Fruit fly (Drosophila melanogaster) whole organism, embryonic: ENCODE measurements around the gene His3.3A.
A peak's percentile ranks its signal among the peaks of the same experiment; 100 is the strongest.

Experiments used
- Atf6 ChIP-seq: fragments of 200-800 bp; sonication (Bioruptor generic); IDR thresholded peaks from 2 replicates; pipeline ENCODE4 v1.3.6; 2022; ENCODE audit warnings: missing biosample characterization, missing genetic modification characterization
- B-H2 ChIP-seq: fragments of 200-800 bp; sonication (Bioruptor generic); optimal IDR thresholded peaks from 2 replicates; lab custom pipeline; 2018; ENCODE audit warnings: missing biosample characterization, mild to moderate bottlenecking, missing genetic modification characterization
- CG10366 ChIP-seq: fragments of 200-800 bp; sonication (Bioruptor generic); IDR thresholded peaks from 2 replicates; pipeline ENCODE4 v1.3.6; 2022; ENCODE audit warnings: missing biosample characterization, missing genetic modification characterization
- CG10462 ChIP-seq: fragments of 200-800 bp; sonication (Bioruptor generic); optimal IDR thresholded peaks from 2 replicates; lab custom pipeline; 2016; ENCODE audit warnings: missing biosample characterization, missing genetic modification characterization
- CG10543 ChIP-seq: fragments of 200-800 bp; sonication (Bioruptor generic); optimal IDR thresholded peaks from 3 replicates; lab custom pipeline; 2017; ENCODE audit warnings: missing biosample characterization, mild to moderate bottlenecking, missing genetic modification characterization, moderate library complexity
- CG11695 ChIP-seq: fragments of 200-800 bp; sonication (Bioruptor generic); IDR thresholded peaks from 3 replicates; pipeline ENCODE4 v1.3.6; 2022; ENCODE audit warnings: missing biosample characterization, missing genetic modification characterization
- CG12155 ChIP-seq: fragments of 200-800 bp; sonication (Bioruptor generic); optimal IDR thresholded peaks from 3 replicates; lab custom pipeline; 2016; ENCODE audit warnings: missing biosample characterization, missing genetic modification characterization
- CG13296 ChIP-seq: fragments of 200-800 bp; sonication (Bioruptor generic); optimal IDR thresholded peaks from 3 replicates; lab custom pipeline; 2018; ENCODE audit warnings: missing biosample characterization, mild to moderate bottlenecking, missing genetic modification characterization
- CG13424 ChIP-seq: fragments of 200-800 bp; sonication (Bioruptor generic); optimal IDR thresholded peaks from 2 replicates; lab custom pipeline; 2019; ENCODE audit warnings: missing biosample characterization, mild to moderate bottlenecking, missing genetic modification characterization, moderate library complexity
- CG16815 ChIP-seq: fragments of 200-800 bp; sonication (Bioruptor generic); optimal IDR thresholded peaks from 3 replicates; lab custom pipeline; 2017; ENCODE audit warnings: missing biosample characterization, mild to moderate bottlenecking, missing genetic modification characterization
- CG17328 ChIP-seq: fragments of 200-800 bp; sonication (Bioruptor generic); IDR thresholded peaks from 2 replicates; pipeline ENCODE4 v1.3.6; 2022; ENCODE audit warnings: missing biosample characterization, missing genetic modification characterization
- CG18262 ChIP-seq: fragments of 200-800 bp; optimal IDR thresholded peaks from 3 replicates; lab custom pipeline; 2019; ENCODE audit warnings: missing biosample characterization, mild to moderate bottlenecking, missing genetic modification characterization, moderate library complexity
- CG2678 ChIP-seq: fragments of 200-800 bp; sonication (Bioruptor generic); optimal IDR thresholded peaks from 3 replicates; lab custom pipeline; 2019; ENCODE audit warnings: missing biosample characterization, mild to moderate bottlenecking, missing genetic modification characterization, moderate library complexity
- CG2712 ChIP-seq: fragments of 200-800 bp; optimal IDR thresholded peaks from 3 replicates; lab custom pipeline; 2019; ENCODE audit warnings: missing biosample characterization, mild to moderate bottlenecking, missing genetic modification characterization, moderate library complexity
- CG31365 ChIP-seq: fragments of 200-800 bp; sonication (Bioruptor generic); optimal IDR thresholded peaks from 2 replicates; lab custom pipeline; 2018; ENCODE audit warnings: missing biosample characterization, mild to moderate bottlenecking, missing genetic modification characterization
- CG32767 ChIP-seq: fragments of 200-800 bp; sonication (Bioruptor generic); IDR thresholded peaks from 2 replicates; pipeline ENCODE4 v1.3.6; 2022; ENCODE audit warnings: missing biosample characterization, missing genetic modification characterization
- CG4360 ChIP-seq: fragments of 200-800 bp; sonication (Bioruptor generic); IDR thresholded peaks from 2 replicates; pipeline ENCODE4 v1.3.6; 2022; ENCODE audit warnings: missing biosample characterization, missing genetic modification characterization
- CG5180 ChIP-seq: fragments of 200-800 bp; sonication (Bioruptor generic); optimal IDR thresholded peaks from 3 replicates; lab custom pipeline; 2017; ENCODE audit warnings: missing biosample characterization, missing genetic modification characterization, mild to moderate bottlenecking, moderate library complexity, missing genetic modification reagents
- CG7839 ChIP-seq: fragments of 200-800 bp; sonication (Bioruptor generic); optimal IDR thresholded peaks from 3 replicates; lab custom pipeline; 2018; ENCODE audit warnings: missing biosample characterization, mild to moderate bottlenecking, missing genetic modification characterization, moderate library complexity
- CG8388 ChIP-seq: fragments of 200-800 bp; sonication (Bioruptor generic); optimal IDR thresholded peaks from 2 replicates; lab custom pipeline; 2019; ENCODE audit warnings: missing biosample characterization, mild to moderate bottlenecking, missing genetic modification characterization, moderate library complexity
- CG8924 ChIP-seq: fragments of 200-800 bp; optimal IDR thresholded peaks from 3 replicates; lab custom pipeline; 2019; ENCODE audit warnings: missing biosample characterization, mild to moderate bottlenecking, missing genetic modification characterization, moderate library complexity
- CG9876 ChIP-seq: fragments of 200-800 bp; sonication (Bioruptor generic); optimal IDR thresholded peaks from 2 replicates; lab custom pipeline; 2016; ENCODE audit warnings: missing biosample characterization, missing genetic modification characterization
- CHES-1-like ChIP-seq: fragments of 200-800 bp; sonication (Bioruptor generic); optimal IDR thresholded peaks from 2 replicates; lab custom pipeline; 2016; ENCODE audit warnings: missing biosample characterization, missing genetic modification characterization
- D19A ChIP-seq: fragments of 200-800 bp; optimal IDR thresholded peaks from 3 replicates; lab custom pipeline; 2019; ENCODE audit warnings: missing biosample characterization, mild to moderate bottlenecking, missing genetic modification characterization, moderate library complexity
- Doc2 ChIP-seq: fragments of 200-800 bp; sonication (Bioruptor generic); IDR thresholded peaks from 2 replicates; pipeline ENCODE4 v1.3.6; 2022; ENCODE audit warnings: missing biosample characterization, missing genetic modification characterization
- Eip74EF ChIP-seq, 2 experiments: fragments of 200-800 bp in 1 of 2; fragments of >200 bp in 1 of 2; sonication (Bioruptor generic) in 1 of 2; optimal IDR thresholded peaks; 2 replicates each; lab custom pipeline; 2017 to 2019; ENCODE audit warnings: missing biosample characterization in 2 of 2, missing genetic modification characterization in 2 of 2, mild to moderate bottlenecking in 1 of 2, moderate library complexity in 1 of 2
- Kr ChIP-seq: fragments of 200-800 bp; sonication (Bioruptor generic); optimal IDR thresholded peaks from 2 replicates; lab custom pipeline; 2017; ENCODE audit warnings: missing biosample characterization, mild to moderate bottlenecking, missing genetic modification characterization
- Med ChIP-seq: fragments of 200-800 bp; sonication (Bioruptor generic); peaks from one replicate; lab custom pipeline; 2016; ENCODE audit warnings: missing biosample characterization, missing genetic modification characterization, mild to moderate bottlenecking, inconsistent platforms, moderate library complexity
- Xbp1 ChIP-seq: fragments of 200-800 bp; sonication (Bioruptor generic); optimal IDR thresholded peaks from 3 replicates; lab custom pipeline; 2016; ENCODE audit warnings: missing biosample characterization, mild to moderate bottlenecking, missing genetic modification characterization
- Xrp1 ChIP-seq: fragments of 200-800 bp; sonication (Bioruptor generic); IDR thresholded peaks from 2 replicates; pipeline ENCODE4 v1.3.6; 2022; ENCODE audit warnings: missing biosample characterization, missing genetic modification characterization
- dan ChIP-seq: fragments of 200-800 bp; sonication (Bioruptor generic); IDR thresholded peaks from 2 replicates; pipeline ENCODE4 v1.3.6; 2022; ENCODE audit warnings: missing biosample characterization, missing genetic modification characterization
- dimm ChIP-seq: fragments of 200-800 bp; sonication (Bioruptor generic); IDR thresholded peaks from 2 replicates; pipeline ENCODE4 v1.3.6; 2022; ENCODE audit warnings: missing biosample characterization, missing genetic modification characterization
- ewg ChIP-seq: fragments of 200-800 bp; sonication (Bioruptor generic); optimal IDR thresholded peaks from 3 replicates; lab custom pipeline; 2017; ENCODE audit warnings: mild to moderate bottlenecking, missing biosample characterization, missing genetic modification reagents, missing genetic modification characterization
- ftz-f1 ChIP-seq: fragments of 200-800 bp; sonication (Bioruptor generic); optimal IDR thresholded peaks from 2 replicates; lab custom pipeline; 2016; ENCODE audit warnings: missing biosample characterization, missing genetic modification characterization
- gem ChIP-seq: fragments of 200-800 bp; sonication (Bioruptor generic); optimal IDR thresholded peaks from 2 replicates; lab custom pipeline; 2019; ENCODE audit warnings: missing biosample characterization, mild to moderate bottlenecking, missing genetic modification characterization, moderate library complexity
- gsb ChIP-seq: fragments of 200-800 bp; sonication (Bioruptor generic); IDR thresholded peaks from 2 replicates; pipeline ENCODE4 v1.3.6; 2022; ENCODE audit warnings: missing biosample characterization, missing genetic modification characterization
- gsb-n ChIP-seq: fragments of 200-800 bp; sonication (Bioruptor generic); optimal IDR thresholded peaks from 3 replicates; lab custom pipeline; 2018; ENCODE audit warnings: missing biosample characterization, mild to moderate bottlenecking, missing genetic modification characterization
- hb ChIP-seq: fragments of 200-800 bp; sonication (Bioruptor generic); IDR thresholded peaks from 3 replicates; pipeline ENCODE4 v1.3.6; 2022; ENCODE audit warnings: missing biosample characterization, missing genetic modification characterization; ENCODE audit not compliant: partially characterized antibody
- hth ChIP-seq: fragments of >200 bp; optimal IDR thresholded peaks from 2 replicates; lab custom pipeline; 2017; ENCODE audit warnings: inconsistent platforms
- ind ChIP-seq: fragments of 200-800 bp; sonication (Bioruptor generic); optimal IDR thresholded peaks from 3 replicates; lab custom pipeline; 2016; ENCODE audit warnings: missing biosample characterization, missing genetic modification characterization
- lilli ChIP-seq: fragments of 200-800 bp; sonication (Bioruptor generic); optimal IDR thresholded peaks from 3 replicates; lab custom pipeline; 2016; ENCODE audit warnings: missing biosample characterization, missing genetic modification characterization
- mam ChIP-seq: fragments of 200-800 bp; sonication (Bioruptor generic); optimal IDR thresholded peaks from 3 replicates; lab custom pipeline; 2016; ENCODE audit warnings: missing biosample characterization, missing genetic modification characterization
- nerfin-2 ChIP-seq: fragments of 200-800 bp; sonication (Bioruptor generic); IDR thresholded peaks from 2 replicates; pipeline ENCODE4 v1.3.6; 2022; ENCODE audit warnings: missing biosample characterization, missing genetic modification characterization; ENCODE audit not compliant: partially characterized antibody
- p53 ChIP-seq: fragments of 200-800 bp; sonication (Bioruptor generic); optimal IDR thresholded peaks from 2 replicates; lab custom pipeline; 2016; ENCODE audit warnings: missing biosample characterization, missing genetic modification characterization
- sens-2 ChIP-seq: fragments of 200-800 bp; sonication (Bioruptor generic); IDR thresholded peaks from 2 replicates; pipeline ENCODE4 v1.3.6; 2022; ENCODE audit warnings: missing biosample characterization, missing genetic modification characterization
- sima ChIP-seq: fragments of 200-800 bp; sonication (Bioruptor generic); optimal IDR thresholded peaks from 2 replicates; lab custom pipeline; 2016; ENCODE audit warnings: missing biosample characterization, missing genetic modification characterization
- sna ChIP-seq: fragments of 200-800 bp; sonication (Bioruptor generic); IDR thresholded peaks from 2 replicates; pipeline ENCODE4 v1.3.6; 2022; ENCODE audit warnings: missing biosample characterization, missing genetic modification characterization; ENCODE audit not compliant: partially characterized antibody
- sug ChIP-seq: fragments of 200-800 bp; optimal IDR thresholded peaks from 2 replicates; lab custom pipeline; 2019; ENCODE audit warnings: missing biosample characterization, mild to moderate bottlenecking, missing genetic modification characterization, moderate library complexity
- tio ChIP-seq: fragments of 200-800 bp; sonication (Bioruptor generic); optimal IDR thresholded peaks from 2 replicates; lab custom pipeline; 2017; ENCODE audit warnings: missing biosample characterization, missing genetic modification characterization, inconsistent platforms
- tna ChIP-seq: fragments of 200-800 bp; sonication (Bioruptor generic); IDR thresholded peaks from 2 replicates; pipeline ENCODE4 v1.3.6; 2022; ENCODE audit warnings: missing biosample characterization, missing genetic modification characterization; ENCODE audit not compliant: partially characterized antibody
- trh ChIP-seq: fragments of 200-800 bp; sonication (Bioruptor generic); optimal IDR thresholded peaks from 2 replicates; lab custom pipeline; 2016; ENCODE audit warnings: missing biosample characterization, missing genetic modification characterization
- zen2 ChIP-seq: fragments of 200-800 bp; sonication (Bioruptor generic); IDR thresholded peaks from 3 replicates; pipeline ENCODE4 v1.3.6; 2022; ENCODE audit warnings: missing biosample characterization, missing genetic modification characterization; ENCODE audit not compliant: partially characterized antibody

Gene His3.3A

dm6 chr2L:5092145-5092544, 37.3 kb downstream of the His3.3A start (continued):
- no peak for TF ChIP-seq ewg (GFP tag; lab: Kevin White, UChicago)
- no peak for TF ChIP-seq CG17328 (GFP tag; lab: Robert Waterston, UW)
- no peak for TF ChIP-seq Atf6
- no peak for TF ChIP-seq CG4360 (GFP tag; lab: Robert Waterston, UW)
- no peak for TF ChIP-seq nerfin-2 (GFP tag; lab: Robert Waterston, UW)
- no peak for TF ChIP-seq CG9876
- TF ChIP-seq sens-2 (GFP tag; lab: Robert Waterston, UW): no peak
- TF ChIP-seq p53: no peak
- peak; percentile 31 for TF ChIP-seq mam (GFP tag; lab: Kevin White, UChicago)
- no peak for TF ChIP-seq sima (GFP tag; lab: Kevin White, UChicago)
- no peak for TF ChIP-seq CG2712 (tag; lab: Kevin White, UChicago)
- no peak for TF ChIP-seq CHES-1-like
- no peak for TF ChIP-seq B-H2
- TF ChIP-seq CG7839 (tag; lab: Kevin White, UChicago): no peak
- no peak for TF ChIP-seq tio (GFP tag; lab: Kevin White, UChicago)
- no peak for TF ChIP-seq CG10543 (GFP tag; lab: Kevin White, UChicago)
- no peak for TF ChIP-seq dimm
- peak; percentile 37; the same call in 1 of the 2 replicates for TF ChIP-seq Xrp1 (GFP tag; lab: Robert Waterston, UW)
- TF ChIP-seq zen2 (GFP tag; lab: Robert Waterston, UW): no peak
- no peak for TF ChIP-seq Eip74EF (GFP tag; optimal IDR thresholded peaks at IDR 0.05; lab: Kevin White, UChicago)
- TF ChIP-seq CG5180 (GFP tag; lab: Kevin White, UChicago): no peak
- no peak for TF ChIP-seq gsb (GFP tag; lab: Robert Waterston, UW)
- no peak for TF ChIP-seq CG13424 (tag; lab: Kevin White, UChicago)
- TF ChIP-seq Doc2 (GFP tag; lab: Robert Waterston, UW): no peak
- no peak for TF ChIP-seq CG10462 (GFP tag; lab: Kevin White, UChicago)
- no peak for TF ChIP-seq Med
- TF ChIP-seq tna (GFP tag; lab: Robert Waterston, UW): no peak
- no peak for TF ChIP-seq CG31365
- TF ChIP-seq CG10366 (GFP tag; lab: Robert Waterston, UW): no peak
- no peak for TF ChIP-seq Kr (GFP tag; lab: Kevin White, UChicago)
- TF ChIP-seq Xbp1: no peak
- TF ChIP-seq hth (lab: Kevin White, UChicago): no peak
- TF ChIP-seq trh: no peak
- no peak for TF ChIP-seq gem (tag; lab: Kevin White, UChicago)
- no peak for TF ChIP-seq CG32767 (GFP tag; lab: Robert Waterston, UW)
- TF ChIP-seq ind (GFP tag; lab: Kevin White, UChicago): no peak
- no peak for TF ChIP-seq gsb-n
- no peak for TF ChIP-seq hb (GFP tag; lab: Robert Waterston, UW)
- no peak for TF ChIP-seq CG16815 (GFP tag; lab: Kevin White, UChicago)
- no peak for TF ChIP-seq CG18262 (tag; lab: Kevin White, UChicago)
- TF ChIP-seq CG11695 (GFP tag; lab: Robert Waterston, UW): 0 out of 3 replicates have a peak, but pooled peaks have one; percentile 31
- TF ChIP-seq dan (GFP tag; lab: Robert Waterston, UW): no peak
- no peak for TF ChIP-seq CG8924 (tag; lab: Kevin White, UChicago)
- TF ChIP-seq ftz-f1 (GFP tag; lab: Kevin White, UChicago): no peak
- TF ChIP-seq sna: no peak
- peak; percentile 22 for TF ChIP-seq lilli (GFP tag; lab: Kevin White, UChicago)
- TF ChIP-seq CG12155 (GFP tag; lab: Kevin White, UChicago): no peak
- TF ChIP-seq CG8388: peak; percentile 74
- TF ChIP-seq D19A (tag; lab: Kevin White, UChicago): no peak
- TF ChIP-seq CG2678 (tag; lab: Kevin White, UChicago): no peak
- peak; percentile 27 for TF ChIP-seq sug (tag; lab: Kevin White, UChicago)
- TF ChIP-seq CG13296: no peak
